Worm (Caenorhabditis elegans): ENCODE measurements around the gene tsp-11.

tsp-11 gene

ce11 chrX:9150269-9150744 lies 12.7 kb upstream of the tsp-11 start, which contains the start of gene tmbi-4 (continued):
- TF ChIP-seq nhr-77 (tag; optimal IDR thresholded peaks at IDR 0.05): no peak
- peak; percentile 72 for TF ChIP-seq skn-1 (tag; optimal IDR thresholded peaks at IDR 0.05)

DNA sequence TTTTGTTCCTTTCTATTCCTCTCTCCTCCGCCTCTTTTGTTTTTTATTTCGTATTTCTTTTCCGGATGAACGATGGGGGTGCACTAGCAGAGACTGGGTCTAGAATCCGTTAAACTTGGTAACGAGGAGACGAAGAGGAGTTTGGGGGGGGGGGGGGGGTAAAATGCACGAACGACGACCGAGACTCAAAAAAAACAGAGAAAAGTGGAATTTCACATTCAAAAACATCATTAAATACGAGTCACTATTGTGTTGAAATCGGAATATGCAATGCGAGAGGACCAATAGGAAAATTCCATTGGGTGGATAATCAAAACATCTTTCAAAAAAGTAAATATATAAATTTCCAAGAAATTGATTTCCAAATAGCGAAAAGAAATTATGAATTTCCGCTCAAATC lies 8.7 kb upstream of the tsp-11 start, which contains the start of gene B0563.7:
Gene B0563.7, minus strand, starts transcription at position 101 of the 400 bp plus-strand sequence.
- no peak for TF ChIP-seq ceh-82 (tag; optimal IDR thresholded peaks at IDR 0.05)
- TF ChIP-seq pqm-1 (tag; optimal IDR thresholded peaks at IDR 0.05): no peak
- no peak for TF ChIP-seq fkh-10 (GFP tag; optimal IDR thresholded peaks at IDR 0.05)
- TF ChIP-seq nhr-237 (tag; optimal IDR thresholded peaks at IDR 0.05): no peak
- no peak for TF ChIP-seq ama-1 (optimal IDR thresholded peaks at IDR 0.05)
- TF ChIP-seq unc-62 (GFP tag; optimal IDR thresholded peaks at IDR 0.05): no peak
- TF ChIP-seq ztf-11 (tag; optimal IDR thresholded peaks at IDR 0.05): no peak
- no peak for TF ChIP-seq nhr-25 (tag; optimal IDR thresholded peaks at IDR 0.05)
- no peak for TF ChIP-seq aly-2 (tag; optimal IDR thresholded peaks at IDR 0.05)
- no peak for TF ChIP-seq ceh-16 (tag; optimal IDR thresholded peaks at IDR 0.05)
- TF ChIP-seq mml-1 (tag; optimal IDR thresholded peaks at IDR 0.05): no peak
- TF ChIP-seq nhr-67 (tag; optimal IDR thresholded peaks at IDR 0.05): no peak
- no peak for TF ChIP-seq sea-2 (GFP tag; optimal IDR thresholded peaks at IDR 0.05)
- no peak for TF ChIP-seq tbx-2 (tag; optimal IDR thresholded peaks at IDR 0.05)
- no peak for TF ChIP-seq nhr-23 (tag; optimal IDR thresholded peaks at IDR 0.05)
- no peak for TF ChIP-seq snpc-4 (tag; optimal IDR thresholded peaks at IDR 0.05)
- no peak for TF ChIP-seq ztf-4 (tag; optimal IDR thresholded peaks at IDR 0.05)
- TF ChIP-seq zag-1 (tag; optimal IDR thresholded peaks at IDR 0.05): no peak
- no peak for TF ChIP-seq nhr-76 (tag; optimal IDR thresholded peaks at IDR 0.05)

DNA sequence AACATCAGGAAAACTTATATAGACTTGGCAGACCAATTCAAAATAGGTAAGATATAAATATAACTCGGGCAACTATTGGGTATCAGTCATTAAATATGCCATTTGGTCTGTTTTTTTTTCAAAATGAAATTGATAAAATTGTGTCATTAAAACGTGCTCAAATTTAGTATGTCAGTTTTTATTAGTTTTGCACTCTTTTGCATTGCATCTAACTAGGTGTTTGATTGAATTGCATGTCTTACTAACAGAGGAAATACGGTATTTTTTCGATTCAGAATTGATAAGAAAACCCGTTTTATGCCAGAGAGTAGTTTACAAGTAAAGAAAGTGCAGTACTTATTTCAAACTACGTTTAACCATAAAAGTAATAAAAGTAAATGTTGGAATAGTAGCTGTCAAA lies 7.2 kb upstream of the tsp-11 start:
- TF ChIP-seq nhr-77 (tag; optimal IDR thresholded peaks at IDR 0.05) (no peak), elt-2 (tag; optimal IDR thresholded peaks at IDR 0.05) (peak; percentile 42), pqm-1 (tag; optimal IDR thresholded peaks at IDR 0.05) (peak; percentile 17)

ce11 chrX:9161253-9161904 lies 1.6 kb upstream of the tsp-11 start:
- TF ChIP-seq egl-5 (tag; optimal IDR thresholded peaks at IDR 0.05) (peak; percentile 50), ZK546.5 (tag; optimal IDR thresholded peaks at IDR 0.05) (no peak), unc-39 (tag; optimal IDR thresholded peaks at IDR 0.05) (no peak), jun-1 (tag; optimal IDR thresholded peaks at IDR 0.05) (no peak), nhr-28 (tag; optimal IDR thresholded peaks at IDR 0.05) (no peak), nhr-77 (tag; optimal IDR thresholded peaks at IDR 0.05) (no peak), eor-1 (tag; optimal IDR thresholded peaks at IDR 0.05) (no peak), nhr-11 (tag; optimal IDR thresholded peaks at IDR 0.05) (no peak), lin-39 (tag; optimal IDR thresholded peaks at IDR 0.05) (peak; percentile 33), pqm-1 (tag; optimal IDR thresholded peaks at IDR 0.05) (no peak), nfya-1 (tag; optimal IDR thresholded peaks at IDR 0.05; ENCODE audit: insufficient read depth) (no peak), elt-2 (tag; optimal IDR thresholded peaks at IDR 0.05) (no peak), fkh-2 (tag; optimal IDR thresholded peaks at IDR 0.05) (no peak), fos-1 (tag; optimal IDR thresholded peaks at IDR 0.05) (no peak), unc-62 (GFP tag; optimal IDR thresholded peaks at IDR 0.05) (no peak), ceh-9 (tag; optimal IDR thresholded peaks at IDR 0.05) (no peak)

DNA sequence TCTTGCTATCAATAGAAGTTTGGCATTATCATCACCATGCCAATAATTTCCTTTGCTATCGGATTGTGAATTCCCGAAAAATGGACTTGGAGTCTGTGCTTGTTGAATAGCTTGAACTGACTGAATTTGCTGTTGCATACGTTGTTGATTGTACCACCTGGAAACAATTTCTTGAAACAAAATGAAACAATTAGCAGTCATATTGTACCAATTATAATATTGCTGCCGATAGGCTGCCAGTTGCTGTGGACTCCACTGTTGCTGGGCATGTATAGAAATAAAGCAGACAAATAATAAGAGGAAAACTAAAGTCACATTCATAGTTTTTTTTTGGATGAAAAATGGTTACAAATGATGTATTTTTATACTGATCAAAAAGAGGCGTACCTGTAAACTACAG lies 4.0 kb downstream of the tsp-11 start, which contains the start of gene B0563.10:
Gene B0563.10, minus strand, starts transcription at position 325 of the 400 bp plus-strand sequence.
- TF ChIP-seq nfya-1 (tag; optimal IDR thresholded peaks at IDR 0.05; ENCODE audit: insufficient read depth) (no peak), ceh-16 (tag; optimal IDR thresholded peaks at IDR 0.05) (no peak), nhr-43 (tag; optimal IDR thresholded peaks at IDR 0.05; ENCODE audit: poor library complexity, severe bottlenecking) (no peak), nhr-77 (tag; optimal IDR thresholded peaks at IDR 0.05) (no peak), fkh-2 (tag; optimal IDR thresholded peaks at IDR 0.05) (no peak), unc-39 (tag; optimal IDR thresholded peaks at IDR 0.05) (no peak), ama-1 (optimal IDR thresholded peaks at IDR 0.05) (no peak), nhr-28 (tag; optimal IDR thresholded peaks at IDR 0.05) (no peak), egl-27 (tag; optimal IDR thresholded peaks at IDR 0.05) (no peak), elt-2 (tag; optimal IDR thresholded peaks at IDR 0.05) (no peak), skn-1 (tag; optimal IDR thresholded peaks at IDR 0.05) (no peak), nhr-76 (tag; optimal IDR thresholded peaks at IDR 0.05) (no peak), nhr-23 (tag; optimal IDR thresholded peaks at IDR 0.05) (no peak), elt-1 (tag; optimal IDR thresholded peaks at IDR 0.05) (no peak), ceh-28 (tag; optimal IDR thresholded peaks at IDR 0.05) (no peak), lin-39 (tag; optimal IDR thresholded peaks at IDR 0.05) (no peak), eor-1 (tag; optimal IDR thresholded peaks at IDR 0.05) (no peak), nhr-11 (tag; optimal IDR thresholded peaks at IDR 0.05) (no peak), pha-4 (tag; optimal IDR thresholded peaks at IDR 0.05) (no peak), fos-1 (tag; optimal IDR thresholded peaks at IDR 0.05) (no peak)

Data from whole organism, L3 larva.